Fruit fly (Drosophila melanogaster): ENCODE measurements around the gene Cpr35B.

Cpr35B gene

dm6 chr2L:14458187-14458899, 33.4 kb upstream of the Cpr35B start (continued):
- no peak for TF ChIP-seq tna (GFP tag; IDR thresholded peaks at IDR 0.05; ENCODE audit: partially characterized antibody)
- no peak for TF ChIP-seq repo (GFP tag; optimal IDR thresholded peaks at IDR 0.05)
- TF ChIP-seq CG7987 (GFP tag; optimal IDR thresholded peaks at IDR 0.05) = no peak
- no peak for TF ChIP-seq fd96Cb (tag; optimal IDR thresholded peaks at IDR 0.05)
- no peak for TF ChIP-seq CG42726 (GFP tag; IDR thresholded peaks at IDR 0.05; ENCODE audit: partially characterized antibody)
- no peak for TF ChIP-seq Side (GFP tag; optimal IDR thresholded peaks at IDR 0.05)
- peak; percentile 82 for TF ChIP-seq CG13424 (tag; optimal IDR thresholded peaks at IDR 0.05)
- TF ChIP-seq CG9437 (GFP tag; optimal IDR thresholded peaks at IDR 0.05) = peak; percentile 58
- TF ChIP-seq CG5180 (GFP tag; optimal IDR thresholded peaks at IDR 0.05) = no peak
- no peak for TF ChIP-seq zen (tag; optimal IDR thresholded peaks at IDR 0.05)
- TF ChIP-seq CG12104 (GFP tag; optimal IDR thresholded peaks at IDR 0.05) = peak; percentile 46
- TF ChIP-seq dpn (GFP tag; optimal IDR thresholded peaks at IDR 0.05) = peak; percentile 39 to 76
- no peak for TF ChIP-seq ab (GFP tag; optimal IDR thresholded peaks at IDR 0.05)
- no peak for TF ChIP-seq C15 (GFP tag; IDR thresholded peaks at IDR 0.05)
- TF ChIP-seq cad (GFP tag; optimal IDR thresholded peaks at IDR 0.05) = no peak
- peak; percentile 57 for TF ChIP-seq CG10959 (GFP tag; IDR thresholded peaks at IDR 0.05)
- TF ChIP-seq CG13775 (GFP tag; optimal IDR thresholded peaks at IDR 0.05) = peak; percentile 49
- TF ChIP-seq CG11456 (GFP tag; IDR thresholded peaks at IDR 0.05) = no peak
- TF ChIP-seq lilli (GFP tag; optimal IDR thresholded peaks at IDR 0.05) = peak; percentile 66
- TF ChIP-seq CG13287 (GFP tag; IDR thresholded peaks at IDR 0.05; ENCODE audit: partially characterized antibody) = no peak
- TF ChIP-seq jigr1 (GFP tag; IDR thresholded peaks at IDR 0.05) = no peak
- TF ChIP-seq CG12071 (GFP tag; optimal IDR thresholded peaks at IDR 0.05) = no peak
- TF ChIP-seq Atf-2 (GFP tag; optimal IDR thresholded peaks at IDR 0.05) = no peak
- TF ChIP-seq unpg (GFP tag; optimal IDR thresholded peaks at IDR 0.05) = peak; percentile 73
- TF ChIP-seq Aef1 (GFP tag; IDR thresholded peaks at IDR 0.05) = peak; percentile 56; the same call in 2 of the 3 replicates
- TF ChIP-seq CG1832 (GFP tag; optimal IDR thresholded peaks at IDR 0.05) = no peak
- TF ChIP-seq Drgx (GFP tag; IDR thresholded peaks at IDR 0.05) = peak; percentile 64
- TF ChIP-seq CG10654 (GFP tag; optimal IDR thresholded peaks at IDR 0.05) = no peak
- peak; percentile 89 for TF ChIP-seq crol (GFP tag; IDR thresholded peaks at IDR 0.05)
- TF ChIP-seq pnt (GFP tag; optimal IDR thresholded peaks at IDR 0.05) = peak; percentile 63
- peak; percentile 71; the same call in 2 of the 3 replicates for TF ChIP-seq Optix (GFP tag; IDR thresholded peaks at IDR 0.05)
- TF ChIP-seq rib (GFP tag; IDR thresholded peaks at IDR 0.05) = no peak
- TF ChIP-seq unc-4 (GFP tag; IDR thresholded peaks at IDR 0.05; ENCODE audit: partially characterized antibody) = no peak
- TF ChIP-seq Rfx (GFP tag; IDR thresholded peaks at IDR 0.05) = peak; percentile 71
- TF ChIP-seq CG10274 (GFP tag; optimal IDR thresholded peaks at IDR 0.05) = no peak
- TF ChIP-seq Max (GFP tag; optimal IDR thresholded peaks at IDR 0.05) = peak; percentile 26
- peak; percentile 72 for TF ChIP-seq CG32767 (GFP tag; IDR thresholded peaks at IDR 0.05)
- peak; percentile 92 for TF ChIP-seq Med (GFP tag)
- peak; percentile 78 for TF ChIP-seq HLH3B (GFP tag; IDR thresholded peaks at IDR 0.05)
- peak; percentile 60 for TF ChIP-seq Dek (tag; optimal IDR thresholded peaks at IDR 0.05)
- TF ChIP-seq CG5953 (GFP tag; IDR thresholded peaks at IDR 0.05) = no peak
- peak; percentile 38 for TF ChIP-seq salm (tag; optimal IDR thresholded peaks at IDR 0.05)
- no peak for TF ChIP-seq HLHmδ (GFP tag; optimal IDR thresholded peaks at IDR 0.05)
- TF ChIP-seq Lhr (GFP tag; optimal IDR thresholded peaks at IDR 0.05) = no peak
- TF ChIP-seq CG10543 (GFP tag; optimal IDR thresholded peaks at IDR 0.05) = peak; percentile 55
- TF ChIP-seq CG18476 (GFP tag; optimal IDR thresholded peaks at IDR 0.05) = no peak
- TF ChIP-seq CG9727 (GFP tag; optimal IDR thresholded peaks at IDR 0.05) = peak; percentile 48
- peak; percentile 89 for TF ChIP-seq dysf (GFP tag; IDR thresholded peaks at IDR 0.05)
- TF ChIP-seq Camta (GFP tag; optimal IDR thresholded peaks at IDR 0.05) = peak; percentile 30
- TF ChIP-seq CG9609 (GFP tag; optimal IDR thresholded peaks at IDR 0.05) = peak; percentile 35

Measured in whole organism, embryonic.